Fruit fly (Drosophila melanogaster) whole organism, wandering third instar larva: Measurements from ENCODE around the gene Nab2.

Source experiments
- Abd-B ChIP-seq: fragments of >200 bp; optimal IDR thresholded peaks from 2 replicates; lab custom pipeline; 2017; ENCODE audit warnings: missing biosample characterization, missing genetic modification characterization
- CG32264 ChIP-seq: fragments of 200-800 bp; sonication (Bioruptor generic); optimal IDR thresholded peaks from 2 replicates; lab custom pipeline; 2016; ENCODE audit warnings: missing biosample characterization, missing genetic modification characterization
- CG9705 ChIP-seq: fragments of 200-800 bp; sonication (Bioruptor generic); optimal IDR thresholded peaks from 2 replicates; lab custom pipeline; 2018; ENCODE audit warnings: missing biosample characterization, mild to moderate bottlenecking, missing genetic modification characterization
- Dfd ChIP-seq: fragments of >200 bp; optimal IDR thresholded peaks from 2 replicates; lab custom pipeline; 2017; ENCODE audit warnings: missing biosample characterization, missing genetic modification characterization
- Dif ChIP-seq: fragments of 200-275, 200-300 bp; sonication (Bioruptor generic); optimal IDR thresholded peaks from 2 replicates; lab custom pipeline; 2018; ENCODE audit warnings: missing biosample characterization, missing genetic modification characterization; ENCODE audit not compliant: partially characterized antibody
- GATAd ChIP-seq: sonication (Bioruptor generic); optimal IDR thresholded peaks from 2 replicates; lab custom pipeline; 2016; ENCODE audit warnings: missing biosample characterization, missing genetic modification characterization
- HLH106 ChIP-seq: fragments of 200-800 bp; optimal IDR thresholded peaks from 3 replicates; lab custom pipeline; 2019; ENCODE audit warnings: missing biosample characterization, mild to moderate bottlenecking, missing genetic modification characterization, moderate library complexity
- Hnf4 ChIP-seq: fragments of 200-800 bp; sonication (Bioruptor generic); optimal IDR thresholded peaks from 2 replicates; lab custom pipeline; 2016; ENCODE audit warnings: missing biosample characterization, mild to moderate bottlenecking, missing genetic modification characterization
- Hr78 ChIP-seq: fragments of >200 bp; optimal IDR thresholded peaks from 2 replicates; lab custom pipeline; 2017; ENCODE audit warnings: missing biosample characterization, missing genetic modification characterization
- Hr83 ChIP-seq: fragments of 200-300 bp; sonication (Bioruptor generic); optimal IDR thresholded peaks from 2 replicates; lab custom pipeline; 2016; ENCODE audit warnings: missing biosample characterization, mild to moderate bottlenecking, missing genetic modification characterization, moderate library complexity; ENCODE audit not compliant: poor library complexity, severe bottlenecking
- Jra ChIP-seq: sonication (Bioruptor generic); optimal IDR thresholded peaks from 2 replicates; lab custom pipeline; 2016; ENCODE audit warnings: missing biosample characterization, missing genetic modification characterization
- Mio ChIP-seq: sonication (Bioruptor generic); optimal IDR thresholded peaks from 2 replicates; lab custom pipeline; 2016; ENCODE audit warnings: missing biosample characterization, missing genetic modification characterization
- Myc ChIP-seq: fragments of >200 bp; optimal IDR thresholded peaks from 2 replicates; lab custom pipeline; 2017
- N ChIP-seq: fragments of >200 bp; optimal IDR thresholded peaks from 2 replicates; lab custom pipeline; 2018; ENCODE audit warnings: missing biosample characterization, missing external identifiers, missing genetic modification characterization
- OdsH ChIP-seq: fragments of 200-800 bp; sonication (Bioruptor generic); optimal IDR thresholded peaks from 2 replicates; lab custom pipeline; 2016; ENCODE audit warnings: missing biosample characterization, mild to moderate bottlenecking, missing genetic modification characterization
- Rel ChIP-seq, 2 experiments: fragments of 200-800 bp; sonication (Bioruptor generic) in 1 of 2; optimal IDR thresholded peaks; 2 replicates in 1 of 2; 3 replicates in 1 of 2; lab custom pipeline; 2016 to 2019; ENCODE audit warnings: mild to moderate bottlenecking in 2 of 2, missing biosample characterization in 2 of 2, missing genetic modification characterization in 2 of 2, moderate library complexity in 1 of 2
- Sp1 ChIP-seq: fragments of 200-800 bp; sonication (Bioruptor generic); optimal IDR thresholded peaks from 3 replicates; lab custom pipeline; 2019; ENCODE audit warnings: missing biosample characterization, mild to moderate bottlenecking, missing genetic modification characterization, moderate library complexity
- br ChIP-seq: fragments of 200-800 bp; sonication (Bioruptor generic); optimal IDR thresholded peaks from 2 replicates; lab custom pipeline; 2016; ENCODE audit warnings: missing biosample characterization, missing genetic modification characterization
- brk ChIP-seq: fragments of 200-800 bp; sonication (Bioruptor generic); optimal IDR thresholded peaks from 2 replicates; lab custom pipeline; 2016; ENCODE audit warnings: missing biosample characterization, mild to moderate bottlenecking, missing genetic modification characterization
- dl ChIP-seq, 2 experiments: fragments of 175-275, 200-275 bp in 1 of 2; fragments of 200-275 bp in 1 of 2; sonication (Bioruptor generic); optimal IDR thresholded peaks; lab custom pipeline; 2018; ENCODE audit warnings: mild to moderate bottlenecking in 2 of 2, missing biosample characterization in 2 of 2, missing genetic modification characterization in 2 of 2, moderate library complexity in 2 of 2; ENCODE audit not compliant: partially characterized antibody in 2 of 2, insufficient read depth in 1 of 2
- dmrt93B ChIP-seq: fragments of 200-800 bp; sonication (Bioruptor generic); optimal IDR thresholded peaks from 2 replicates; lab custom pipeline; 2018; ENCODE audit warnings: missing biosample characterization, mild to moderate bottlenecking, missing genetic modification characterization
- dsf ChIP-seq: sonication (Bioruptor generic); optimal IDR thresholded peaks from 2 replicates; lab custom pipeline; 2016; ENCODE audit warnings: missing biosample characterization, missing genetic modification characterization, borderline replicate concordance
- ey ChIP-seq: fragments of 200-800 bp; sonication (Bioruptor generic); optimal IDR thresholded peaks from 2 replicates; lab custom pipeline; 2016; ENCODE audit warnings: missing biosample characterization, missing genetic modification characterization
- foxo ChIP-seq, 2 experiments: fragments of 200-800 bp; sonication (Bioruptor generic); optimal IDR thresholded peaks; 2 replicates in 1 of 2; 3 replicates in 1 of 2; lab custom pipeline; 2016 to 2017; ENCODE audit warnings: missing biosample characterization in 2 of 2, missing genetic modification characterization in 2 of 2
- fru ChIP-seq: fragments of 200-800 bp; sonication (Bioruptor generic); optimal IDR thresholded peaks from 3 replicates; lab custom pipeline; 2016; ENCODE audit warnings: missing biosample characterization, mild to moderate bottlenecking, missing genetic modification characterization
- h ChIP-seq: fragments of 200-800 bp; sonication (Bioruptor generic); optimal IDR thresholded peaks from 3 replicates; lab custom pipeline; 2016; ENCODE audit warnings: missing biosample characterization, mild to moderate bottlenecking, missing genetic modification characterization
- jim ChIP-seq: fragments of 175-275, 200-325 bp; sonication (Bioruptor generic); optimal IDR thresholded peaks from 2 replicates; lab custom pipeline; 2016; ENCODE audit warnings: missing biosample characterization, mild to moderate bottlenecking, missing genetic modification characterization
- lola ChIP-seq: fragments of >200 bp; optimal IDR thresholded peaks from 2 replicates; lab custom pipeline; 2017; ENCODE audit warnings: missing biosample characterization, missing genetic modification characterization
- pan ChIP-seq: fragments of >200 bp; optimal IDR thresholded peaks from 2 replicates; lab custom pipeline; 2017
- psq ChIP-seq: fragments of 200-800 bp; sonication (Bioruptor generic); optimal IDR thresholded peaks from 3 replicates; lab custom pipeline; 2017; ENCODE audit warnings: missing biosample characterization, mild to moderate bottlenecking, missing genetic modification characterization, moderate library complexity
- rgr ChIP-seq: fragments of 200-800 bp; sonication (Bioruptor generic); optimal IDR thresholded peaks from 3 replicates; lab custom pipeline; 2016; ENCODE audit warnings: missing biosample characterization, mild to moderate bottlenecking, missing genetic modification characterization
- sage ChIP-seq: fragments of 200-800 bp; sonication (Bioruptor generic); optimal IDR thresholded peaks from 2 replicates; lab custom pipeline; 2016; ENCODE audit warnings: missing biosample characterization, mild to moderate bottlenecking, missing genetic modification characterization
- sv ChIP-seq: fragments of 200-800 bp; sonication (Bioruptor generic); optimal IDR thresholded peaks from 3 replicates; lab custom pipeline; 2016; ENCODE audit warnings: missing biosample characterization, missing genetic modification characterization
- tai ChIP-seq: sonication (Bioruptor generic); optimal IDR thresholded peaks from 2 replicates; lab custom pipeline; 2016; ENCODE audit warnings: missing biosample characterization, missing genetic modification characterization
- usp ChIP-seq: fragments of >200 bp; optimal IDR thresholded peaks from 2 replicates; lab custom pipeline; 2017; ENCODE audit warnings: missing biosample characterization, missing genetic modification characterization
- woc ChIP-seq: sonication (Bioruptor generic); optimal IDR thresholded peaks from 2 replicates; lab custom pipeline; 2016; ENCODE audit warnings: missing biosample characterization, mild to moderate bottlenecking, missing genetic modification characterization

Nab2 gene

dm6 chr3R:24274212-24274611, 44.0 kb downstream of the Nab2 start:
- TF ChIP-seq woc (GFP tag; lab: Kevin White, UChicago) (no peak), HLH106 (tag; lab: Kevin White, UChicago) (no peak), Myc (no peak), rgr (GFP tag; lab: Kevin White, UChicago) (no peak), Hr83 (GFP tag; lab: Kevin White, UChicago) (no peak), Rel (GFP tag; optimal IDR thresholded peaks at IDR 0.05; lab: Kevin White, UChicago) (no peak), Rel (tag; optimal IDR thresholded peaks at IDR 0.05; lab: Kevin White, UChicago) (no peak), psq (GFP tag; lab: Kevin White, UChicago) (no peak), dmrt93B (no peak), CG32264 (GFP tag; lab: Kevin White, UChicago) (no peak), dl (GFP tag; optimal IDR thresholded peaks at IDR 0.05; lab: Kevin White, UChicago; ENCODE audit: insufficient read depth in 1 of 2, partially characterized antibody in 2 of 2) (no peak), usp (GFP tag; lab: Kevin White, UChicago) (no peak), sv (GFP tag; lab: Kevin White, UChicago) (no peak), jim (GFP tag; lab: Kevin White, UChicago) (no peak), GATAd (no peak), brk (GFP tag; lab: Kevin White, UChicago) (no peak), br (GFP tag; lab: Kevin White, UChicago) (no peak)
- TF ChIP-seq, all 38 proteins: peak for 0

DNA sequence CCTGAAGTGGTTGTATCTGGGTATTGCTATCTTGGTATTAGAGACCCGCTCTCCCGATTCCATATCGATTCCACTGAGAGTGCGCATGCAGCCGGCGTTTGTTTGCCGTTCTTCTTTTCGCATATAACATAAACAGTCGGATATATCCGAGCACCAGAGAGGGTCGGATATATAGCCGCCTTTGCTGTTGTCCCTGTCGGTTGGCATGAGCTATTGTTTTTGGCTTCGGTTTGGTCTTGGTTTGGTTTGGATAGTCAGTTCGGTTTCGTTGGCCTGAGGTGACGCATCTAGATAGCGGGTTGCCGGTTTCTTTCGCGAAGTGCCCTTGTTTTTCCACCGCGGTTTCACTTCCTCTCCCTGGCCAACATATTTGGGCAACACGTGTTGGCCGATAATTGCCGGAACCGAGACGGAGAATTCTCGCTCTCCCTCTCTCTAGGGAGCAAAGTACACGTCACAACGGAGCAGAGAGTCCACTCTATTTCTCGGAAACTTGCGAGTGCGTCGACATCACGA, 45.4 kb downstream of the Nab2 start, which contains the start of gene Orct2:
Gene Orct2 (plus strand): TSS at position 255 of the 516 bp plus-strand sequence.
- TF ChIP-seq Hnf4 (GFP tag; lab: Kevin White, UChicago) (peak; percentile 74), foxo (GFP tag; optimal IDR thresholded peaks at IDR 0.05; lab: Kevin White, UChicago) (peak in 1 of 2 experiments; percentile 22), psq (GFP tag; lab: Kevin White, UChicago) (peak; percentile 45), HLH106 (tag; lab: Kevin White, UChicago) (no peak), ey (GFP tag; lab: Kevin White, UChicago) (no peak), brk (GFP tag; lab: Kevin White, UChicago) (no peak), Mio (GFP tag; lab: Kevin White, UChicago) (no peak), Abd-B (GFP tag; lab: Kevin White, UChicago) (no peak), Hr78 (GFP tag; lab: Kevin White, UChicago) (no peak), br (GFP tag; lab: Kevin White, UChicago) (peak; percentile 40), sage (GFP tag; lab: Kevin White, UChicago) (no peak), lola (no peak), dsf (GFP tag; lab: Kevin White, UChicago) (no peak), h (peak; percentile 37), fru (GFP tag; lab: Kevin White, UChicago) (no peak), N (no peak), CG32264 (GFP tag; lab: Kevin White, UChicago) (no peak), pan (lab: Kevin White, UChicago) (no peak), woc (GFP tag; lab: Kevin White, UChicago) (no peak), dmrt93B (no peak), sv (GFP tag; lab: Kevin White, UChicago) (no peak), Jra (GFP tag; lab: Kevin White, UChicago) (peak; percentile 69), GATAd (no peak), Hr83 (GFP tag; lab: Kevin White, UChicago) (no peak), Sp1 (GFP tag; lab: Kevin White, UChicago) (peak; percentile 28), rgr (GFP tag; lab: Kevin White, UChicago) (peak; percentile 12), Dfd (GFP tag; lab: Kevin White, UChicago) (no peak), Rel (GFP tag; optimal IDR thresholded peaks at IDR 0.05; lab: Kevin White, UChicago) (no peak), Rel (tag; optimal IDR thresholded peaks at IDR 0.05; lab: Kevin White, UChicago) (peak; percentile 18), usp (GFP tag; lab: Kevin White, UChicago) (no peak), Dif (GFP tag; lab: Kevin White, UChicago) (peak; percentile 55), dl (GFP tag; optimal IDR thresholded peaks at IDR 0.05; lab: Kevin White, UChicago; ENCODE audit: insufficient read depth in 1 of 2, partially characterized antibody in 2 of 2) (peak; percentile 6 to 11), tai (GFP tag; lab: Kevin White, UChicago) (no peak), CG9705 (GFP tag; lab: Kevin White, UChicago) (no peak), jim (GFP tag; lab: Kevin White, UChicago) (no peak), Myc (no peak), OdsH (GFP tag; lab: Kevin White, UChicago) (no peak)
